Fruit fly (Drosophila melanogaster) whole organism, embryonic: ENCODE data around the gene qtc.

Source experiments
- H2.0 ChIP-seq: fragments of 200-800 bp; sonication (Bioruptor generic); IDR thresholded peaks from 2 replicates; pipeline ENCODE4 v1.3.6; 2022; ENCODE audit warnings: missing biosample characterization, missing genetic modification characterization
- Hr51 ChIP-seq, 2 experiments: fragments of 200-800 bp; sonication (Bioruptor generic); optimal IDR thresholded peaks; 2 replicates in 1 of 2; 3 replicates in 1 of 2; lab custom pipeline; 2016 to 2018; ENCODE audit warnings: missing biosample characterization in 2 of 2, missing genetic modification characterization in 2 of 2, mild to moderate bottlenecking in 1 of 2, moderate library complexity in 1 of 2
- maf-S ChIP-seq: fragments of 200-800 bp; sonication (Bioruptor generic); optimal IDR thresholded peaks from 2 replicates; lab custom pipeline; 2016; ENCODE audit warnings: missing biosample characterization, missing genetic modification characterization
- pfk ChIP-seq: fragments of 200-800 bp; sonication (Bioruptor generic); optimal IDR thresholded peaks from 2 replicates; lab custom pipeline; 2018; ENCODE audit warnings: missing biosample characterization, mild to moderate bottlenecking, missing genetic modification characterization, moderate library complexity

- no peak for TF ChIP-seq H2.0 (GFP tag; lab: Robert Waterston, UW)
- TF ChIP-seq maf-S (GFP tag; lab: Kevin White, UChicago) = no peak
- no peak for TF ChIP-seq Hr51 (GFP tag; optimal IDR thresholded peaks at IDR 0.05; lab: Kevin White, UChicago)
- no peak for TF ChIP-seq pfk
These were observed 54.3 kb downstream of the qtc start for dm6 chr2L:5114879-5115278.
